Worm (Caenorhabditis elegans) whole organism, L3 larva: ENCODE results near the gene atgl-1.

Experiments used
- ceh-82 ChIP-seq: fragments of 150-350 bp; optimal IDR thresholded peaks from 2 replicates; lab custom pipeline; 2014; ENCODE audit warnings: missing biosample characterization, missing genetic modification characterization
- mdl-1 ChIP-seq: fragments of 150-350 bp; optimal IDR thresholded peaks from 2 replicates; lab custom pipeline; 2014; ENCODE audit warnings: missing biosample characterization, missing genetic modification characterization
- snpc-4 ChIP-seq: fragments of 150-350 bp; optimal IDR thresholded peaks from 2 replicates; lab custom pipeline; 2014; ENCODE audit warnings: missing biosample characterization, missing genetic modification characterization
- unc-62 ChIP-seq: fragments of 150-350 bp; sonication (generic microtip); optimal IDR thresholded peaks from 4 replicates; lab custom pipeline; 2014; ENCODE audit warnings: missing biosample characterization, missing genetic modification reagents, missing genetic modification characterization

ce11 chrIII:6381584-6382391, 37.5 kb downstream of the atgl-1 start, which contains the start of gene znf-622:
- TF ChIP-seq mdl-1 (tag; lab: Kevin White, UChicago) (no peak), ceh-82 (no peak), unc-62 (GFP tag; lab: Kevin White, UChicago) (no peak), snpc-4 (tag; lab: Kevin White, UChicago) (no peak)
